Fruit fly (Drosophila melanogaster) whole organism, prepupa: ENCODE data around the gene deltaCOP.

Source experiments
- Blimp-1 ChIP-seq: fragments of 200-800 bp; sonication (Bioruptor generic); optimal IDR thresholded peaks from 3 replicates; lab custom pipeline; 2017; ENCODE audit warnings: missing biosample characterization, missing genetic modification characterization, mild to moderate bottlenecking, moderate library complexity, missing genetic modification reagents
- CG10631 ChIP-seq: fragments of 200-800 bp; sonication (Bioruptor generic); optimal IDR thresholded peaks from 2 replicates; lab custom pipeline; 2016; ENCODE audit warnings: missing biosample characterization, missing genetic modification characterization
- CG16779 ChIP-seq: fragments of 200-800 bp; sonication (Bioruptor generic); optimal IDR thresholded peaks from 3 replicates; lab custom pipeline; 2017; ENCODE audit warnings: missing biosample characterization, mild to moderate bottlenecking, missing genetic modification characterization
- CG6276 ChIP-seq: fragments of 200-800 bp; sonication (Bioruptor generic); optimal IDR thresholded peaks from 2 replicates; lab custom pipeline; 2017; ENCODE audit warnings: missing biosample characterization, mild to moderate bottlenecking, missing genetic modification characterization
- CG6808 ChIP-seq: fragments of 200-800 bp; sonication (Bioruptor generic); optimal IDR thresholded peaks from 3 replicates; lab custom pipeline; 2017; ENCODE audit warnings: missing biosample characterization, missing genetic modification characterization, mild to moderate bottlenecking, moderate library complexity, missing genetic modification reagents
- OdsH ChIP-seq: fragments of 200-800 bp; sonication (Bioruptor generic); optimal IDR thresholded peaks from 3 replicates; lab custom pipeline; 2016; ENCODE audit warnings: missing biosample characterization, missing genetic modification characterization
- dsx ChIP-seq: fragments of 200-800 bp; optimal IDR thresholded peaks from 3 replicates; lab custom pipeline; 2019; ENCODE audit warnings: missing biosample characterization, mild to moderate bottlenecking, missing genetic modification characterization, moderate library complexity; ENCODE audit not compliant: poor library complexity, severe bottlenecking
- salr ChIP-seq, 2 experiments: fragments of 200-800 bp; sonication (Bioruptor generic); optimal IDR thresholded peaks; 3 replicates each; lab custom pipeline; 2016 to 2018; ENCODE audit warnings: missing biosample characterization in 2 of 2, missing genetic modification characterization in 2 of 2, mild to moderate bottlenecking in 1 of 2

- no peak for TF ChIP-seq CG10631
- TF ChIP-seq CG16779 (tag; lab: Kevin White, UChicago), result no peak
- peak; percentile 94 for TF ChIP-seq Blimp-1 (GFP tag; lab: Kevin White, UChicago)
- TF ChIP-seq OdsH (GFP tag; lab: Kevin White, UChicago), result no peak
- no peak for TF ChIP-seq salr (GFP tag; optimal IDR thresholded peaks at IDR 0.05; lab: Kevin White, UChicago)
- no peak for TF ChIP-seq dsx (GFP tag; lab: Kevin White, UChicago)
- no peak for TF ChIP-seq CG6808
- no peak for TF ChIP-seq CG6276 (GFP tag; lab: Kevin White, UChicago)
Observed at dm6 chrX:1856605-1857004, 5.0 kb downstream of the deltaCOP start.
